Worm (Caenorhabditis elegans): ENCODE measurements around the gene F46F5.13.

ce11 chrII:762942-763341 is 40.2 kb upstream of the F46F5.13 start:
- no peak for TF ChIP-seq nhr-237 (tag; optimal IDR thresholded peaks at IDR 0.05)
- no peak for TF ChIP-seq unc-62 (GFP tag; optimal IDR thresholded peaks at IDR 0.05)
- TF ChIP-seq hlh-1 (tag; optimal IDR thresholded peaks at IDR 0.05): no peak
- no peak for TF ChIP-seq ztf-11 (tag; optimal IDR thresholded peaks at IDR 0.05)
- TF ChIP-seq bed-3 (GFP tag; optimal IDR thresholded peaks at IDR 0.05): no peak
- TF ChIP-seq snpc-4 (tag; optimal IDR thresholded peaks at IDR 0.05): no peak
- no peak for TF ChIP-seq pha-4 (tag; optimal IDR thresholded peaks at IDR 0.05)
- TF ChIP-seq M03D4.4 (tag; optimal IDR thresholded peaks at IDR 0.05): no peak
- TF ChIP-seq lsy-2 (tag; optimal IDR thresholded peaks at IDR 0.05): no peak

Data from whole organism, mixed stage, embryonic.